Worm (Caenorhabditis elegans) whole organism, L1 larva: ENCODE results near the gene C17H12.37.

Source experiments
- alr-1 ChIP-seq: fragments of 200-800 bp; sonication (Bioruptor generic); optimal IDR thresholded peaks from 2 replicates; lab custom pipeline; 2018; ENCODE audit warnings: borderline replicate concordance, mild to moderate bottlenecking, missing genetic modification characterization, missing compliant biosample characterization
- ceh-82 ChIP-seq, 3 experiments: fragments of 150-350 bp in 1 of 3; sonication (generic microtip) in 2 of 3; optimal IDR thresholded peaks; 2 replicates each; lab custom pipeline; 2014 to 2017; ENCODE audit warnings: missing biosample characterization in 3 of 3, missing genetic modification characterization in 3 of 3
- lsy-2 ChIP-seq, 2 experiments: fragments of 150-350 bp; optimal IDR thresholded peaks; 2 replicates each; lab custom pipeline; 2014; ENCODE audit warnings: missing biosample characterization in 2 of 2, missing genetic modification characterization in 2 of 2
- rnt-1 ChIP-seq: sonication (generic microtip); optimal IDR thresholded peaks from 2 replicates; lab custom pipeline; 2016; ENCODE audit warnings: mild to moderate bottlenecking, missing genetic modification characterization, moderate library complexity, missing compliant biosample characterization
- unc-62 ChIP-seq: fragments of 150-350 bp; optimal IDR thresholded peaks from 2 replicates; lab custom pipeline; 2014; ENCODE audit warnings: missing biosample characterization, missing genetic modification reagents, missing genetic modification characterization

DNA sequence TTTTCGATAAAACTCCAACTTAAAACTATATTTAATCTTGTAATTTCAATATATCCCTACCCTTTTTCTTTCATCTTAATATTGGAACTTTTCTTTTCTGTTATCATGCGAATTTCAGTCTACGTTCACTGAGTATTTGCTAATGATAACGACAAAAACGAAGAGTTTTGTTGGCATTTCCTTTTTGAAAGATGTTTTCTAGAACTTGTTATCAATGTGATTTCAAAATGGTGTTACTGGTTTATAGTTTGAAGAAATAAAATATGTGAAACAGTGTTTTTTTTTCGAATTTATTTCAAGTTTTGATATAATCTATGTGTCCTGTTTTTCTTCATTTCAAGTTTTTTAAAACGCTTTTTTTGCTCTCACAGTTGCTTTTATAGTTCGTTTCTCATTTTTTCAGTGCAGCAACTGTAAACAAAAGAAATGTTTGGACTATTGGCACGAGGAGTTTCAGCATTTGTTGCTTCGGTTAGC is 34.5 kb upstream of the C17H12.37 start, which contains the start of gene anat-1:
- TF ChIP-seq alr-1 (tag; lab: Kevin White, UChicago) (no peak), unc-62 (GFP tag; lab: Kevin White, UChicago) (no peak), ceh-82 (tag; optimal IDR thresholded peaks at IDR 0.05; lab: Kevin White, UChicago) (no peak), lsy-2 (tag; optimal IDR thresholded peaks at IDR 0.05; lab: Kevin White, UChicago) (no peak), rnt-1 (tag; lab: Kevin White, UChicago) (no peak)
